Worm (Caenorhabditis elegans) whole organism, L3 larva: ENCODE data around the gene lgc-27.

ENCODE experiments used
- aly-2 ChIP-seq: fragments of 150-350 bp; optimal IDR thresholded peaks from 2 replicates; lab custom pipeline; 2014; ENCODE audit warnings: missing biosample characterization, missing genetic modification characterization
- ama-1 ChIP-seq: fragments of 150-350 bp; optimal IDR thresholded peaks from 2 replicates; lab custom pipeline; 2018
- ceh-16 ChIP-seq: sonication (generic microtip); optimal IDR thresholded peaks from 2 replicates; lab custom pipeline; 2017; ENCODE audit warnings: missing biosample characterization, missing genetic modification characterization
- ceh-28 ChIP-seq: fragments of 150-350 bp; optimal IDR thresholded peaks from 2 replicates; lab custom pipeline; 2014; ENCODE audit warnings: missing biosample characterization, missing genetic modification reagents, missing genetic modification characterization
- ceh-82 ChIP-seq: fragments of 150-350 bp; optimal IDR thresholded peaks from 2 replicates; lab custom pipeline; 2014; ENCODE audit warnings: missing biosample characterization, missing genetic modification characterization
- ceh-9 ChIP-seq: sonication (generic microtip); optimal IDR thresholded peaks from 2 replicates; lab custom pipeline; 2018; ENCODE audit warnings: missing biosample characterization, missing genetic modification characterization
- daf-12 ChIP-seq: fragments of 150-350 bp; optimal IDR thresholded peaks from 2 replicates; lab custom pipeline; 2014; ENCODE audit warnings: missing biosample characterization, missing genetic modification reagents, missing genetic modification characterization
- egl-5 ChIP-seq: fragments of 150-350 bp; optimal IDR thresholded peaks from 2 replicates; lab custom pipeline; 2017; ENCODE audit warnings: missing biosample characterization, missing genetic modification reagents, missing genetic modification characterization, inconsistent platforms
- elt-2 ChIP-seq: sonication (generic microtip); optimal IDR thresholded peaks from 2 replicates; lab custom pipeline; 2016; ENCODE audit warnings: missing genetic modification reagents, mild to moderate bottlenecking, missing genetic modification characterization, missing compliant biosample characterization
- eor-1 ChIP-seq, 2 experiments: fragments of 150-350 bp; optimal IDR thresholded peaks; 2 replicates each; lab custom pipeline; 2014 to 2018; ENCODE audit warnings: missing biosample characterization in 2 of 2, missing genetic modification characterization in 2 of 2
- fkh-10 ChIP-seq: sonication (generic microtip); optimal IDR thresholded peaks from 2 replicates; lab custom pipeline; 2017; ENCODE audit warnings: missing biosample characterization, missing genetic modification reagents, missing genetic modification characterization
- fkh-2 ChIP-seq: fragments of 150-350 bp; optimal IDR thresholded peaks from 2 replicates; lab custom pipeline; 2014; ENCODE audit warnings: missing biosample characterization, missing genetic modification reagents, missing genetic modification characterization
- fos-1 ChIP-seq: fragments of 150-350 bp; optimal IDR thresholded peaks from 2 replicates; lab custom pipeline; 2014; ENCODE audit warnings: missing biosample characterization, missing genetic modification characterization
- hmg-11 ChIP-seq: sonication (generic microtip); optimal IDR thresholded peaks from 2 replicates; lab custom pipeline; 2016; ENCODE audit warnings: missing genetic modification characterization, missing compliant biosample characterization
- jun-1 ChIP-seq: fragments of 150-350 bp; optimal IDR thresholded peaks from 2 replicates; lab custom pipeline; 2014; ENCODE audit warnings: missing biosample characterization, missing genetic modification reagents, missing genetic modification characterization
- lin-15B ChIP-seq: fragments of 150-350 bp; optimal IDR thresholded peaks from 2 replicates; lab custom pipeline; 2014; ENCODE audit warnings: missing biosample characterization, missing genetic modification characterization
- lin-39 ChIP-seq: fragments of 150-350 bp; optimal IDR thresholded peaks from 2 replicates; lab custom pipeline; 2018; ENCODE audit warnings: missing biosample characterization, missing genetic modification reagents, missing genetic modification characterization
- lsy-12 ChIP-seq: sonication (generic microtip); optimal IDR thresholded peaks from 2 replicates; lab custom pipeline; 2016; ENCODE audit warnings: mild to moderate bottlenecking, missing genetic modification characterization, missing compliant biosample characterization
- mdl-1 ChIP-seq: fragments of 150-350 bp; optimal IDR thresholded peaks from 2 replicates; lab custom pipeline; 2014; ENCODE audit warnings: missing biosample characterization, missing genetic modification characterization
- mml-1 ChIP-seq: fragments of 150-350 bp; sonication (generic microtip); optimal IDR thresholded peaks from 3 replicates; lab custom pipeline; 2014; ENCODE audit warnings: missing biosample characterization, missing genetic modification characterization
- nfya-1 ChIP-seq: sonication (generic microtip); optimal IDR thresholded peaks from 2 replicates; lab custom pipeline; 2017; ENCODE audit warnings: missing genetic modification characterization, mild to moderate bottlenecking, missing compliant biosample characterization, antibody characterized with exemption, moderate library complexity; ENCODE audit not compliant: insufficient read depth
- nhr-11 ChIP-seq: fragments of 150-350 bp; optimal IDR thresholded peaks from 2 replicates; lab custom pipeline; 2014; ENCODE audit warnings: missing biosample characterization, missing genetic modification characterization
- nhr-12 ChIP-seq: fragments of 150-350 bp; optimal IDR thresholded peaks from 2 replicates; lab custom pipeline; 2014; ENCODE audit warnings: missing biosample characterization, missing genetic modification characterization
- nhr-23 ChIP-seq: fragments of 150-350 bp; optimal IDR thresholded peaks from 2 replicates; lab custom pipeline; 2014; ENCODE audit warnings: missing biosample characterization, missing genetic modification reagents, missing genetic modification characterization
- nhr-237 ChIP-seq: fragments of 150-350 bp; optimal IDR thresholded peaks from 2 replicates; lab custom pipeline; 2014; ENCODE audit warnings: missing biosample characterization, missing genetic modification characterization
- nhr-25 ChIP-seq: sonication (generic microtip); optimal IDR thresholded peaks from 2 replicates; lab custom pipeline; 2017; ENCODE audit warnings: missing biosample characterization, missing genetic modification characterization
- nhr-28 ChIP-seq: fragments of 150-350 bp; optimal IDR thresholded peaks from 2 replicates; lab custom pipeline; 2014; ENCODE audit warnings: missing biosample characterization, missing genetic modification characterization
- nhr-43 ChIP-seq: sonication (generic microtip); optimal IDR thresholded peaks from 2 replicates; lab custom pipeline; 2016; ENCODE audit warnings: mild to moderate bottlenecking, missing genetic modification characterization, missing compliant biosample characterization; ENCODE audit not compliant: poor library complexity, severe bottlenecking
- nhr-76 ChIP-seq: fragments of 150-350 bp; sonication (generic microtip); optimal IDR thresholded peaks from 5 replicates; lab custom pipeline; 2014; ENCODE audit warnings: missing biosample characterization, missing genetic modification characterization
- nhr-77 ChIP-seq: fragments of 150-350 bp; optimal IDR thresholded peaks from 2 replicates; lab custom pipeline; 2014; ENCODE audit warnings: missing biosample characterization, missing genetic modification characterization
- pha-4 ChIP-seq: fragments of 150-350 bp; optimal IDR thresholded peaks from 2 replicates; lab custom pipeline; 2014; ENCODE audit warnings: missing biosample characterization, missing genetic modification reagents, missing genetic modification characterization
- pqm-1 ChIP-seq: fragments of 150-350 bp; optimal IDR thresholded peaks from 2 replicates; lab custom pipeline; 2017; ENCODE audit warnings: missing biosample characterization, missing genetic modification characterization, inconsistent platforms
- sea-2 ChIP-seq: fragments of 150-350 bp; sonication (generic microtip); optimal IDR thresholded peaks from 4 replicates; lab custom pipeline; 2014; ENCODE audit warnings: missing biosample characterization, missing genetic modification reagents, missing genetic modification characterization
- skn-1 ChIP-seq: fragments of 150-350 bp; optimal IDR thresholded peaks from 2 replicates; lab custom pipeline; 2014; ENCODE audit warnings: missing biosample characterization, missing genetic modification characterization
- snpc-4 ChIP-seq: fragments of 150-350 bp; optimal IDR thresholded peaks from 2 replicates; lab custom pipeline; 2014; ENCODE audit warnings: missing biosample characterization, missing genetic modification characterization
- tbx-2 ChIP-seq: sonication (generic microtip); optimal IDR thresholded peaks from 2 replicates; lab custom pipeline; 2016; ENCODE audit warnings: mild to moderate bottlenecking, missing genetic modification characterization, missing compliant biosample characterization
- unc-39 ChIP-seq: sonication (generic microtip); optimal IDR thresholded peaks from 4 replicates; lab custom pipeline; 2017; ENCODE audit warnings: missing biosample characterization, missing genetic modification characterization
- unc-62 ChIP-seq: fragments of 150-350 bp; sonication (generic microtip); optimal IDR thresholded peaks from 4 replicates; lab custom pipeline; 2014; ENCODE audit warnings: missing biosample characterization, missing genetic modification reagents, missing genetic modification characterization
- zag-1 ChIP-seq: fragments of 150-350 bp; optimal IDR thresholded peaks from 2 replicates; lab custom pipeline; 2014; ENCODE audit warnings: missing biosample characterization, missing genetic modification characterization
- ztf-11 ChIP-seq: fragments of 150-350 bp; optimal IDR thresholded peaks from 2 replicates; lab custom pipeline; 2014; ENCODE audit warnings: missing biosample characterization, missing genetic modification characterization
- ztf-4 ChIP-seq: fragments of 150-350 bp; optimal IDR thresholded peaks from 2 replicates; lab custom pipeline; 2014; ENCODE audit warnings: missing biosample characterization, missing genetic modification characterization

The lgc-27 gene

ce11 chrII:4661278-4661677, 12.4 kb downstream of the lgc-27 start, which contains the start of gene T05A7.13:
TSS of gene T05A7.13 (minus strand) at chrII:4661378.
- no peak for TF ChIP-seq unc-39 (tag; lab: Kevin White, UChicago)

- TF ChIP-seq ztf-11 (tag; lab: Kevin White, UChicago) (no peak), nhr-25 (tag; lab: Kevin White, UChicago) (no peak)
Observed at ce11 chrII:4663186-4663585, 14.3 kb downstream of the lgc-27 start, which contains the start of gene T05A7.12. TSS of gene T05A7.12 (minus strand) at chrII:4663286.

- no peak for TF ChIP-seq nhr-12 (tag; lab: Kevin White, UChicago)
- no peak for TF ChIP-seq fkh-10 (GFP tag; lab: Kevin White, UChicago)
- no peak for TF ChIP-seq pqm-1 (tag; lab: Kevin White, UChicago)
- TF ChIP-seq lin-39 (tag; lab: Kevin White, UChicago) = no peak
- no peak for TF ChIP-seq fos-1 (tag; lab: Kevin White, UChicago)
- TF ChIP-seq, all 47 proteins: peak for 0
Observed at ce11 chrII:4665359-4665758, 16.5 kb downstream of the lgc-27 start, which contains the start of gene T05A7.11. TSS of gene T05A7.11 (minus strand) at chrII:4665459.

- TF ChIP-seq ceh-82 (tag; lab: Kevin White, UChicago) = no peak
Observed at ce11 chrII:4667572-4667971, 18.7 kb downstream of the lgc-27 start, which contains the start of gene fut-5. TSS of gene fut-5 (minus strand) at chrII:4667672.

- no peak for TF ChIP-seq unc-39 (tag; lab: Kevin White, UChicago)
- TF ChIP-seq ztf-11 (tag; lab: Kevin White, UChicago) = no peak
- no peak for TF ChIP-seq ama-1 (lab: Kevin White, UChicago)
- no peak for TF ChIP-seq ztf-4 (tag; lab: Kevin White, UChicago)
- TF ChIP-seq nhr-43 = no peak
- TF ChIP-seq, all 47 proteins: peak for 0
Observed at ce11 chrII:4671692-4672091, 22.8 kb downstream of the lgc-27 start, which contains the start of gene T05A7.6. TSS of gene T05A7.6 (minus strand) at chrII:4671792.

- TF ChIP-seq tbx-2 (no peak), unc-62 (no peak), nhr-76 (tag; lab: Kevin White, UChicago) (no peak), nhr-43 (no peak), ceh-16 (tag; lab: Kevin White, UChicago) (no peak), sea-2 (GFP tag; lab: Kevin White, UChicago) (no peak), lin-15B (tag; lab: Kevin White, UChicago) (peak; percentile 71), skn-1 (tag; lab: Kevin White, UChicago) (no peak), eor-1 (tag; optimal IDR thresholded peaks at IDR 0.05; lab: Kevin White, UChicago) (no peak), ceh-9 (no peak), daf-12 (tag; lab: Kevin White, UChicago) (no peak), unc-39 (tag; lab: Kevin White, UChicago) (no peak), egl-5 (tag; lab: Kevin White, UChicago) (peak; percentile 24), pqm-1 (tag; lab: Kevin White, UChicago) (peak; percentile 33), ama-1 (lab: Kevin White, UChicago) (no peak), snpc-4 (tag; lab: Kevin White, UChicago) (peak; percentile 43), lin-39 (tag; lab: Kevin White, UChicago) (peak; percentile 90), mml-1 (no peak), nhr-28 (tag; lab: Kevin White, UChicago) (no peak), pha-4 (tag; lab: Kevin White, UChicago) (no peak), fkh-2 (tag; lab: Kevin White, UChicago) (no peak), lsy-12 (peak; percentile 8), fos-1 (tag; lab: Kevin White, UChicago) (peak; percentile 9), zag-1 (tag; lab: Kevin White, UChicago) (no peak), fkh-10 (GFP tag; lab: Kevin White, UChicago) (no peak), hmg-11 (tag; lab: Kevin White, UChicago) (no peak), elt-2 (peak; percentile 46), mdl-1 (tag; lab: Kevin White, UChicago) (no peak), nhr-237 (tag; lab: Kevin White, UChicago) (no peak), ztf-11 (tag; lab: Kevin White, UChicago) (no peak), jun-1 (peak; percentile 45), aly-2 (tag; lab: Kevin White, UChicago) (no peak), nfya-1 (peak; percentile 72), ceh-28 (tag; lab: Kevin White, UChicago) (no peak), nhr-23 (tag; lab: Kevin White, UChicago) (peak; percentile 41), nhr-77 (tag; lab: Kevin White, UChicago) (no peak), nhr-11 (no peak), ceh-82 (tag; lab: Kevin White, UChicago) (no peak)
Observed at ce11 chrII:4672584-4673110, 23.8 kb downstream of the lgc-27 start, which contains the start of the genes clec-140 and hmg-11. TSS of gene clec-140 (plus strand) at chrII:4673060. TSS of gene hmg-11 (plus strand) at chrII:4673085.
